Fruit fly (Drosophila melanogaster) whole organism, embryonic: Measurements from ENCODE around the gene Tom70.

Experiments
- ATbp ChIP-seq: fragments of 200-800 bp; sonication (Bioruptor generic); optimal IDR thresholded peaks from 2 replicates; lab custom pipeline; 2017; ENCODE audit warnings: missing biosample characterization, mild to moderate bottlenecking, missing genetic modification characterization, missing genetic modification reagents
- B-H1 ChIP-seq: fragments of 200-800 bp; sonication (Bioruptor generic); IDR thresholded peaks from 3 replicates; pipeline ENCODE4 v1.3.6; 2022; ENCODE audit warnings: missing biosample characterization, missing genetic modification characterization
- CG10209 ChIP-seq: fragments of 200-800 bp; sonication (Bioruptor generic); optimal IDR thresholded peaks from 3 replicates; lab custom pipeline; 2017; ENCODE audit warnings: missing biosample characterization, mild to moderate bottlenecking, missing genetic modification characterization, missing genetic modification reagents
- CG11504 ChIP-seq: fragments of 200-800 bp; sonication (Bioruptor generic); optimal IDR thresholded peaks from 3 replicates; lab custom pipeline; 2019; ENCODE audit warnings: missing biosample characterization, mild to moderate bottlenecking, missing genetic modification characterization, moderate library complexity
- CG11723 ChIP-seq: fragments of 200-800 bp; sonication (Bioruptor generic); optimal IDR thresholded peaks from 2 replicates; lab custom pipeline; 2017; ENCODE audit warnings: missing biosample characterization, mild to moderate bottlenecking, missing genetic modification characterization
- CG18476 ChIP-seq: fragments of 200-800 bp; sonication (Bioruptor generic); optimal IDR thresholded peaks from 2 replicates; lab custom pipeline; 2016; ENCODE audit warnings: missing biosample characterization, mild to moderate bottlenecking, missing genetic modification characterization
- CG18619 ChIP-seq: fragments of 200-800 bp; sonication (Bioruptor generic); optimal IDR thresholded peaks from 3 replicates; lab custom pipeline; 2017; ENCODE audit warnings: missing biosample characterization, mild to moderate bottlenecking, missing genetic modification characterization
- CG34224 ChIP-seq: fragments of 200-800 bp; sonication (Bioruptor generic); IDR thresholded peaks from 3 replicates; pipeline ENCODE4 v1.3.6; 2022; ENCODE audit warnings: missing biosample characterization, missing genetic modification characterization; ENCODE audit not compliant: partially characterized antibody
- CG3847 ChIP-seq: fragments of 200-800 bp; sonication (Bioruptor generic); IDR thresholded peaks from 2 replicates; pipeline ENCODE4 v1.3.6; 2022; ENCODE audit warnings: missing biosample characterization, missing genetic modification characterization
- CG3995 ChIP-seq: fragments of 200-800 bp; sonication (Bioruptor generic); optimal IDR thresholded peaks from 3 replicates; lab custom pipeline; 2016; ENCODE audit warnings: missing biosample characterization, missing genetic modification characterization
- CG4360 ChIP-seq: fragments of 200-800 bp; sonication (Bioruptor generic); IDR thresholded peaks from 2 replicates; pipeline ENCODE4 v1.3.6; 2022; ENCODE audit warnings: missing biosample characterization, missing genetic modification characterization
- CG4820 ChIP-seq: fragments of 200-800 bp; sonication (Bioruptor generic); optimal IDR thresholded peaks from 3 replicates; lab custom pipeline; 2016; ENCODE audit warnings: missing biosample characterization, missing genetic modification characterization
- CG4854 ChIP-seq: fragments of 200-800 bp; sonication (Bioruptor generic); optimal IDR thresholded peaks from 2 replicates; lab custom pipeline; 2016; ENCODE audit warnings: missing biosample characterization, missing genetic modification characterization, inconsistent platforms
- CG8359 ChIP-seq: fragments of 200-800 bp; sonication (Bioruptor generic); optimal IDR thresholded peaks from 2 replicates; lab custom pipeline; 2017; ENCODE audit warnings: missing biosample characterization, mild to moderate bottlenecking, missing genetic modification characterization, borderline replicate concordance
- CG9817 ChIP-seq: fragments of 200-800 bp; sonication (Bioruptor generic); optimal IDR thresholded peaks from 2 replicates; lab custom pipeline; 2018; ENCODE audit warnings: missing biosample characterization, mild to moderate bottlenecking, missing genetic modification characterization, moderate library complexity
- GATAe ChIP-seq: fragments of 200-800 bp; sonication (Bioruptor generic); conservative IDR thresholded peaks from 2 replicates; pipeline ENCODE4 v1.3.6; 2022; ENCODE audit warnings: missing biosample characterization, missing genetic modification characterization
- HLH54F ChIP-seq: fragments of 200-800 bp; sonication (Bioruptor generic); optimal IDR thresholded peaks from 3 replicates; lab custom pipeline; 2016; ENCODE audit warnings: missing biosample characterization, missing genetic modification characterization
- Hr78 ChIP-seq, 2 experiments: fragments of 200-800 bp in 1 of 2; fragments of >200 bp in 1 of 2; sonication (Bioruptor generic) in 1 of 2; optimal IDR thresholded peaks; 2 replicates each; lab custom pipeline; 2017 to 2019; ENCODE audit warnings: missing biosample characterization in 2 of 2, missing genetic modification characterization in 2 of 2, mild to moderate bottlenecking in 1 of 2, moderate library complexity in 1 of 2
- NFAT ChIP-seq: fragments of 200-800 bp; sonication (Bioruptor generic); IDR thresholded peaks from 2 replicates; pipeline ENCODE4 v1.3.6; 2022; ENCODE audit warnings: missing biosample characterization, missing genetic modification characterization
- Neu2 ChIP-seq: fragments of 200-800 bp; sonication (Bioruptor generic); optimal IDR thresholded peaks from 3 replicates; lab custom pipeline; 2016; ENCODE audit warnings: missing biosample characterization, missing genetic modification characterization, borderline replicate concordance
- Nf-YA ChIP-seq: fragments of 200-800 bp; sonication (Bioruptor generic); IDR thresholded peaks from 2 replicates; pipeline ENCODE4 v1.3.6; 2022; ENCODE audit warnings: missing biosample characterization, missing genetic modification characterization
- PHDP ChIP-seq: fragments of 200-800 bp; sonication (Bioruptor generic); optimal IDR thresholded peaks from 3 replicates; lab custom pipeline; 2018; ENCODE audit warnings: missing biosample characterization, mild to moderate bottlenecking, missing genetic modification characterization, moderate library complexity
- Ptx1 ChIP-seq: fragments of 200-800 bp; sonication (Bioruptor generic); IDR thresholded peaks from 2 replicates; pipeline ENCODE4 v1.3.6; 2022; ENCODE audit warnings: missing biosample characterization, missing genetic modification characterization
- Vsx1 ChIP-seq: fragments of 200-800 bp; sonication (Bioruptor generic); optimal IDR thresholded peaks from 2 replicates; lab custom pipeline; 2017; ENCODE audit warnings: missing biosample characterization, mild to moderate bottlenecking, missing genetic modification characterization, missing genetic modification reagents
- Xrp1 ChIP-seq: fragments of 200-800 bp; sonication (Bioruptor generic); IDR thresholded peaks from 2 replicates; pipeline ENCODE4 v1.3.6; 2022; ENCODE audit warnings: missing biosample characterization, missing genetic modification characterization
- YL-1 ChIP-seq: fragments of 200-800 bp; sonication (Bioruptor generic); optimal IDR thresholded peaks from 3 replicates; lab custom pipeline; 2017; ENCODE audit warnings: missing biosample characterization, mild to moderate bottlenecking, missing genetic modification characterization
- al ChIP-seq: fragments of 200-800 bp; sonication (Bioruptor generic); IDR thresholded peaks from 2 replicates; pipeline ENCODE4 v1.3.6; 2022; ENCODE audit warnings: missing biosample characterization, missing genetic modification characterization
- bab2 ChIP-seq: fragments of 200-800 bp; sonication (Bioruptor generic); optimal IDR thresholded peaks from 2 replicates; lab custom pipeline; 2016; ENCODE audit warnings: missing biosample characterization, missing genetic modification characterization
- bowl ChIP-seq: fragments of 200-800 bp; sonication (Bioruptor generic); IDR thresholded peaks from 2 replicates; pipeline ENCODE4 v1.3.6; 2022; ENCODE audit warnings: missing biosample characterization, missing genetic modification characterization
- chinmo ChIP-seq: fragments of 200-800 bp; sonication (Bioruptor generic); IDR thresholded peaks from 4 replicates; pipeline ENCODE4 v1.3.6; 2022; ENCODE audit warnings: missing biosample characterization, missing genetic modification characterization; ENCODE audit not compliant: partially characterized antibody
- cwo ChIP-seq: fragments of 200-800 bp; sonication (Bioruptor generic); optimal IDR thresholded peaks from 3 replicates; lab custom pipeline; 2017; ENCODE audit warnings: missing biosample characterization, missing genetic modification characterization, mild to moderate bottlenecking, moderate library complexity, missing genetic modification reagents
- danr ChIP-seq: fragments of 200-800 bp; sonication (Bioruptor generic); IDR thresholded peaks from 2 replicates; pipeline ENCODE4 v1.3.6; 2022; ENCODE audit warnings: missing biosample characterization, missing genetic modification characterization
- dati ChIP-seq: fragments of 200-800 bp; sonication (Bioruptor generic); IDR thresholded peaks from 2 replicates; pipeline ENCODE4 v1.3.6; 2022; ENCODE audit warnings: missing biosample characterization, missing genetic modification characterization
- dmrt11E ChIP-seq: fragments of 200-800 bp; sonication (Bioruptor generic); optimal IDR thresholded peaks from 3 replicates; lab custom pipeline; 2018; ENCODE audit warnings: missing biosample characterization, mild to moderate bottlenecking, missing genetic modification characterization, moderate library complexity
- en ChIP-seq: fragments of 200-800 bp; sonication (Bioruptor generic); optimal IDR thresholded peaks from 2 replicates; lab custom pipeline; 2016; ENCODE audit warnings: missing biosample characterization, missing genetic modification characterization
- esg ChIP-seq: fragments of 200-800 bp; sonication (Bioruptor generic); conservative IDR thresholded peaks from 2 replicates; pipeline ENCODE4 v1.3.6; 2022; ENCODE audit warnings: missing biosample characterization, missing genetic modification characterization
- ken ChIP-seq: fragments of 200-800 bp; sonication (Bioruptor generic); IDR thresholded peaks from 3 replicates; pipeline ENCODE4 v1.3.6; 2022; ENCODE audit warnings: missing biosample characterization, missing genetic modification characterization
- lbe ChIP-seq: fragments of 200-800 bp; sonication (Bioruptor generic); optimal IDR thresholded peaks from 2 replicates; lab custom pipeline; 2016; ENCODE audit warnings: missing biosample characterization, mild to moderate bottlenecking, missing genetic modification characterization
- lov ChIP-seq, 2 experiments: fragments of 200-800 bp in 1 of 2; fragments of >200 bp in 1 of 2; sonication (Bioruptor generic) in 1 of 2; IDR thresholded peaks in 1 of 2; optimal IDR thresholded peaks in 1 of 2; 2 replicates in 1 of 2; 3 replicates in 1 of 2; pipeline versions ENCODE4 v1.3.6 to Lab custom; 2017 to 2022; ENCODE audit warnings: missing biosample characterization in 1 of 2, missing genetic modification characterization in 1 of 2
- mam ChIP-seq: fragments of 200-800 bp; sonication (Bioruptor generic); optimal IDR thresholded peaks from 3 replicates; lab custom pipeline; 2016; ENCODE audit warnings: missing biosample characterization, missing genetic modification characterization
- nerfin-1 ChIP-seq: fragments of 200-800 bp; sonication (Bioruptor generic); optimal IDR thresholded peaks from 3 replicates; lab custom pipeline; 2019; ENCODE audit warnings: missing biosample characterization, mild to moderate bottlenecking, missing genetic modification characterization, moderate library complexity
- nerfin-2 ChIP-seq: fragments of 200-800 bp; sonication (Bioruptor generic); IDR thresholded peaks from 2 replicates; pipeline ENCODE4 v1.3.6; 2022; ENCODE audit warnings: missing biosample characterization, missing genetic modification characterization; ENCODE audit not compliant: partially characterized antibody
- ranshi ChIP-seq: fragments of 200-800 bp; sonication (Bioruptor generic); IDR thresholded peaks from 2 replicates; pipeline ENCODE4 v1.3.6; 2022; ENCODE audit warnings: missing biosample characterization, missing genetic modification characterization
- row ChIP-seq: fragments of 200-800 bp; sonication (Bioruptor generic); IDR thresholded peaks from 3 replicates; pipeline ENCODE4 v1.3.6; 2022; ENCODE audit warnings: missing biosample characterization, missing genetic modification characterization
- tna ChIP-seq: fragments of 200-800 bp; sonication (Bioruptor generic); IDR thresholded peaks from 2 replicates; pipeline ENCODE4 v1.3.6; 2022; ENCODE audit warnings: missing biosample characterization, missing genetic modification characterization; ENCODE audit not compliant: partially characterized antibody
- trem ChIP-seq: fragments of 200-800 bp; optimal IDR thresholded peaks from 3 replicates; lab custom pipeline; 2019; ENCODE audit warnings: missing biosample characterization, mild to moderate bottlenecking, missing genetic modification characterization, moderate library complexity
- tx ChIP-seq: fragments of 200-800 bp; sonication (Bioruptor generic); optimal IDR thresholded peaks from 2 replicates; lab custom pipeline; 2016; ENCODE audit warnings: missing biosample characterization, missing genetic modification characterization
- unpg ChIP-seq: fragments of 200-800 bp; sonication (Bioruptor generic); optimal IDR thresholded peaks from 3 replicates; lab custom pipeline; 2018; ENCODE audit warnings: missing biosample characterization, mild to moderate bottlenecking, missing genetic modification characterization, moderate library complexity
- wor ChIP-seq: fragments of 200-800 bp; sonication (Bioruptor generic); IDR thresholded peaks from 2 replicates; pipeline ENCODE4 v1.3.6; 2022; ENCODE audit warnings: missing biosample characterization, missing genetic modification characterization
- zen ChIP-seq: fragments of 200-800 bp; sonication (Bioruptor generic); optimal IDR thresholded peaks from 3 replicates; lab custom pipeline; 2018; ENCODE audit warnings: missing biosample characterization, mild to moderate bottlenecking, missing genetic modification characterization, moderate library complexity
- zfh2 ChIP-seq: fragments of 200-800 bp; sonication (Bioruptor generic); optimal IDR thresholded peaks from 2 replicates; lab custom pipeline; 2016; ENCODE audit warnings: missing biosample characterization, missing genetic modification characterization

The Tom70 gene

DNA sequence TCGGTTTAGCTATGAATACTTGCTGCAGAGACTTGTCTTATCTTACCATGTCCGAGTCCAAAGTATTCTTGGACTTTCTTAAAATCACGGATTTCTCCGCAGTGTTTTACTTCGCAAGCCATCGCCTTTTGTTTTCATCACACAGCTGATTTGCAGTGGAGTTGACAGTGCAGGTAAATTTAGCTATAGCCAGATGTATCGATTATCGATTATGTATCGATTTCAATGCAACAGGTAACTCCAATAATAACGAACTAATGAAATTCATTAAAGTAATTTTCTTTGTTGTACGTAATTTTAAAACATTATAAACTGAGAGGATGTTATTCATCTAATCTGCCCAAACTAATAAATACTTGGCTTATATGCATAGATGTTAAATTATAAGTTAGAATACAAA, 24.7 kb upstream of the Tom70 start, which contains the start of gene Rab3-GAP (continued):
- TF ChIP-seq CG8359 (GFP tag; lab: Kevin White, UChicago) (no peak), NFAT (no peak), CG10209 (GFP tag; lab: Kevin White, UChicago) (no peak), GATAe (GFP tag; lab: Robert Waterston, UW) (no peak), mam (GFP tag; lab: Kevin White, UChicago) (no peak), al (GFP tag; lab: Robert Waterston, UW) (no peak), CG4820 (no peak), CG34224 (GFP tag; lab: Robert Waterston, UW) (peak; percentile 79), trem (tag; lab: Kevin White, UChicago) (peak; percentile 78), CG11504 (tag; lab: Kevin White, UChicago) (no peak), row (peak; percentile 85), HLH54F (GFP tag; lab: Kevin White, UChicago) (no peak), PHDP (tag; lab: Kevin White, UChicago) (peak; percentile 29), Hr78 (GFP tag; optimal IDR thresholded peaks at IDR 0.05; lab: Kevin White, UChicago) (no peak), Xrp1 (GFP tag; lab: Robert Waterston, UW) (no peak), zfh2 (GFP tag; lab: Kevin White, UChicago) (no peak), CG3995 (GFP tag; lab: Kevin White, UChicago) (no peak), bab2 (no peak), Neu2 (GFP tag; lab: Kevin White, UChicago) (no peak), Ptx1 (GFP tag; lab: Robert Waterston, UW) (no peak), unpg (GFP tag; lab: Kevin White, UChicago) (peak; percentile 45), YL-1 (GFP tag; lab: Kevin White, UChicago) (no peak), danr (no peak), chinmo (GFP tag; lab: Robert Waterston, UW) (no peak), Vsx1 (GFP tag; lab: Kevin White, UChicago) (no peak), zen (tag; lab: Kevin White, UChicago) (peak; percentile 43), CG9817 (tag; lab: Kevin White, UChicago) (no peak), Nf-YA (GFP tag; lab: Robert Waterston, UW) (no peak), ATbp (GFP tag; lab: Kevin White, UChicago) (no peak), bowl (GFP tag; lab: Robert Waterston, UW) (no peak), ranshi (GFP tag; lab: Robert Waterston, UW) (no peak), esg (GFP tag; lab: Robert Waterston, UW) (no peak), en (GFP tag; lab: Kevin White, UChicago) (no peak), lov (optimal IDR thresholded peaks at IDR 0.05; lab: Kevin White, UChicago) (no peak), lov (GFP tag; IDR thresholded peaks at IDR 0.05; lab: Robert Waterston, UW) (no peak), tna (peak; percentile 55), CG4360 (GFP tag; lab: Robert Waterston, UW) (no peak), cwo (no peak), nerfin-1 (tag; lab: Kevin White, UChicago) (peak; percentile 62), dmrt11E (tag; lab: Kevin White, UChicago) (no peak), tx (GFP tag; lab: Kevin White, UChicago) (no peak), lbe (GFP tag; lab: Kevin White, UChicago) (no peak), CG4854 (GFP tag; lab: Kevin White, UChicago) (no peak), CG3847 (GFP tag; lab: Robert Waterston, UW) (no peak), B-H1 (GFP tag; lab: Robert Waterston, UW) (no peak), wor (GFP tag; lab: Robert Waterston, UW) (no peak), dati (no peak), ken (GFP tag; lab: Robert Waterston, UW) (no peak), CG18619 (GFP tag; lab: Kevin White, UChicago) (no peak), nerfin-2 (GFP tag; lab: Robert Waterston, UW) (no peak; the same call in 1 of the 2 replicates), CG18476 (GFP tag; lab: Kevin White, UChicago) (no peak), CG11723 (no peak)
